Fruit fly (Drosophila melanogaster) whole organism, adult: ENCODE results near the gene sNPF.

Experiments
- CG11617 ChIP-seq: fragments of 200-800 bp; sonication (Bioruptor generic); optimal IDR thresholded peaks from 2 replicates; lab custom pipeline; 2017; ENCODE audit warnings: mild to moderate bottlenecking, missing biosample characterization, missing genetic modification reagents, missing genetic modification characterization
- Mnt ChIP-seq: fragments of 200-800 bp; sonication (Bioruptor generic); optimal IDR thresholded peaks from 2 replicates; lab custom pipeline; 2016; ENCODE audit warnings: missing biosample characterization, mild to moderate bottlenecking, missing genetic modification characterization

dm6 chr2L:20027382-20027919, at the start of gene sNPF:
- no peak for TF ChIP-seq Mnt (GFP tag; lab: Kevin White, UChicago)
- TF ChIP-seq CG11617 (GFP tag; lab: Kevin White, UChicago): peak; percentile 7
